Fruit fly (Drosophila melanogaster) whole organism, embryonic: Measurements from ENCODE around the gene PMP34.
A peak's percentile ranks its signal among the peaks of the same experiment; 100 is the strongest.

ENCODE experiments used
- Aef1 ChIP-seq: fragments of 200-800 bp; sonication (Bioruptor generic); IDR thresholded peaks from 3 replicates; pipeline ENCODE4 v1.3.6; 2022; ENCODE audit warnings: missing biosample characterization, missing genetic modification characterization
- BEAF-32 ChIP-seq: fragments of 200-800 bp; sonication (Bioruptor generic); optimal IDR thresholded peaks from 3 replicates; lab custom pipeline; 2017; ENCODE audit warnings: missing biosample characterization, missing genetic modification characterization, mild to moderate bottlenecking, moderate library complexity, missing genetic modification reagents
- CG10267 ChIP-seq: fragments of 200-800 bp; sonication (Bioruptor generic); optimal IDR thresholded peaks from 2 replicates; lab custom pipeline; 2018; ENCODE audit warnings: missing biosample characterization, mild to moderate bottlenecking, missing genetic modification characterization, moderate library complexity
- CG11398 ChIP-seq: fragments of 200-800 bp; sonication (Bioruptor generic); optimal IDR thresholded peaks from 2 replicates; lab custom pipeline; 2016; ENCODE audit warnings: missing biosample characterization, missing genetic modification characterization
- CG11695 ChIP-seq: fragments of 200-800 bp; sonication (Bioruptor generic); IDR thresholded peaks from 3 replicates; pipeline ENCODE4 v1.3.6; 2022; ENCODE audit warnings: missing biosample characterization, missing genetic modification characterization
- CG13123 ChIP-seq: fragments of 200-800 bp; sonication (Bioruptor generic); optimal IDR thresholded peaks from 2 replicates; lab custom pipeline; 2016; ENCODE audit warnings: missing biosample characterization, missing genetic modification characterization
- CG14710 ChIP-seq: fragments of 200-800 bp; sonication (Bioruptor generic); optimal IDR thresholded peaks from 3 replicates; lab custom pipeline; 2019; ENCODE audit warnings: missing biosample characterization, mild to moderate bottlenecking, missing genetic modification characterization, moderate library complexity
- CG15514 ChIP-seq: fragments of 200-800 bp; sonication (Bioruptor generic); optimal IDR thresholded peaks from 3 replicates; lab custom pipeline; 2017; ENCODE audit warnings: missing biosample characterization, missing genetic modification characterization, mild to moderate bottlenecking, moderate library complexity, missing genetic modification reagents
- CG17802 ChIP-seq: fragments of 200-800 bp; sonication (Bioruptor generic); optimal IDR thresholded peaks from 2 replicates; lab custom pipeline; 2018; ENCODE audit warnings: missing biosample characterization, mild to moderate bottlenecking, missing genetic modification characterization, moderate library complexity
- CG17912 ChIP-seq: fragments of 200-800 bp; sonication (Bioruptor generic); optimal IDR thresholded peaks from 2 replicates; lab custom pipeline; 2018; ENCODE audit warnings: missing biosample characterization, mild to moderate bottlenecking, missing genetic modification characterization
- CG18599 ChIP-seq: fragments of 200-800 bp; sonication (Bioruptor generic); optimal IDR thresholded peaks from 3 replicates; lab custom pipeline; 2017; ENCODE audit warnings: missing biosample characterization, missing genetic modification characterization, mild to moderate bottlenecking, moderate library complexity, missing genetic modification reagents
- CG30020 ChIP-seq: fragments of 200-800 bp; optimal IDR thresholded peaks from 2 replicates; lab custom pipeline; 2019; ENCODE audit warnings: missing biosample characterization, mild to moderate bottlenecking, missing genetic modification characterization, moderate library complexity
- CG31224 ChIP-seq: fragments of 200-800 bp; sonication (Bioruptor generic); IDR thresholded peaks from 2 replicates; pipeline ENCODE4 v1.3.6; 2022; ENCODE audit warnings: missing biosample characterization, missing genetic modification characterization
- CG31441 ChIP-seq: fragments of 200-800 bp; sonication (Bioruptor generic); IDR thresholded peaks from 2 replicates; pipeline ENCODE4 v1.3.6; 2022; ENCODE audit warnings: missing biosample characterization, missing genetic modification characterization
- CG32767 ChIP-seq: fragments of 200-800 bp; sonication (Bioruptor generic); IDR thresholded peaks from 2 replicates; pipeline ENCODE4 v1.3.6; 2022; ENCODE audit warnings: missing biosample characterization, missing genetic modification characterization
- CG34422 ChIP-seq: fragments of 200-800 bp; sonication (Bioruptor generic); IDR thresholded peaks from 3 replicates; pipeline ENCODE4 v1.3.6; 2022; ENCODE audit warnings: missing biosample characterization, missing genetic modification characterization
- CG4707 ChIP-seq: fragments of 200-800 bp; sonication (Bioruptor generic); optimal IDR thresholded peaks from 2 replicates; lab custom pipeline; 2018; ENCODE audit warnings: missing biosample characterization, mild to moderate bottlenecking, missing genetic modification characterization, moderate library complexity
- CG7271 ChIP-seq: fragments of 200-800 bp; sonication (Bioruptor generic); optimal IDR thresholded peaks from 2 replicates; lab custom pipeline; 2018; ENCODE audit warnings: missing biosample characterization, mild to moderate bottlenecking, missing genetic modification characterization, moderate library complexity
- CG8924 ChIP-seq: fragments of 200-800 bp; optimal IDR thresholded peaks from 3 replicates; lab custom pipeline; 2019; ENCODE audit warnings: missing biosample characterization, mild to moderate bottlenecking, missing genetic modification characterization, moderate library complexity
- CG8944 ChIP-seq: fragments of 200-800 bp; sonication (Bioruptor generic); optimal IDR thresholded peaks from 3 replicates; lab custom pipeline; 2016; ENCODE audit warnings: missing biosample characterization, missing genetic modification characterization
- CG9215 ChIP-seq: fragments of 200-800 bp; sonication (Bioruptor generic); IDR thresholded peaks from 2 replicates; pipeline ENCODE4 v1.3.6; 2022; ENCODE audit warnings: missing biosample characterization, missing genetic modification characterization
- CG9797 ChIP-seq: fragments of 200-800 bp; sonication (Bioruptor generic); optimal IDR thresholded peaks from 3 replicates; lab custom pipeline; 2018; ENCODE audit warnings: missing biosample characterization, mild to moderate bottlenecking, missing genetic modification characterization
- Camta ChIP-seq: fragments of 200-800 bp; sonication (Bioruptor generic); optimal IDR thresholded peaks from 2 replicates; lab custom pipeline; 2016; ENCODE audit warnings: missing biosample characterization, missing genetic modification characterization
- D19B ChIP-seq: fragments of 200-800 bp; sonication (Bioruptor generic); optimal IDR thresholded peaks from 2 replicates; lab custom pipeline; 2017; ENCODE audit warnings: missing biosample characterization, mild to moderate bottlenecking, missing genetic modification characterization
- E2f2 ChIP-seq: fragments of 200-800 bp; sonication (Bioruptor generic); IDR thresholded peaks from 2 replicates; pipeline ENCODE4 v1.3.6; 2022; ENCODE audit warnings: missing biosample characterization, missing genetic modification characterization
- Gug ChIP-seq: fragments of 200-800 bp; sonication (Bioruptor generic); IDR thresholded peaks from 4 replicates; pipeline ENCODE4 v1.3.6; 2022; ENCODE audit warnings: missing biosample characterization, missing genetic modification characterization
- HLHmδ ChIP-seq: fragments of 200-800 bp; sonication (Bioruptor generic); optimal IDR thresholded peaks from 2 replicates; lab custom pipeline; 2018; ENCODE audit warnings: missing biosample characterization, mild to moderate bottlenecking, missing genetic modification characterization, moderate library complexity
- Lhr ChIP-seq: fragments of 200-800 bp; sonication (Bioruptor generic); optimal IDR thresholded peaks from 3 replicates; lab custom pipeline; 2017; ENCODE audit warnings: mild to moderate bottlenecking, missing biosample characterization, missing genetic modification reagents, missing genetic modification characterization
- MBD-R2 ChIP-seq: fragments of 200-800 bp; sonication (Bioruptor generic); IDR thresholded peaks from 2 replicates; pipeline ENCODE4 v1.3.6; 2022; ENCODE audit warnings: missing biosample characterization, missing genetic modification characterization
- MESR4 ChIP-seq: fragments of 200-800 bp; sonication (Bioruptor generic); optimal IDR thresholded peaks from 2 replicates; lab custom pipeline; 2018; ENCODE audit warnings: missing biosample characterization, mild to moderate bottlenecking, missing genetic modification characterization, moderate library complexity
- MTF-1 ChIP-seq: fragments of 200-800 bp; sonication (Bioruptor generic); optimal IDR thresholded peaks from 2 replicates; lab custom pipeline; 2018; ENCODE audit warnings: missing biosample characterization, mild to moderate bottlenecking, missing genetic modification characterization, borderline replicate concordance
- NC2α ChIP-seq: fragments of 200-800 bp; sonication (Bioruptor generic); optimal IDR thresholded peaks from 2 replicates; lab custom pipeline; 2016; ENCODE audit warnings: missing biosample characterization, missing genetic modification characterization
- ac ChIP-seq: fragments of 200-800 bp; sonication (Bioruptor generic); optimal IDR thresholded peaks from 3 replicates; lab custom pipeline; 2017; ENCODE audit warnings: missing biosample characterization, mild to moderate bottlenecking, missing genetic modification characterization
- cad ChIP-seq: fragments of >200 bp; optimal IDR thresholded peaks from 2 replicates; lab custom pipeline; 2017; ENCODE audit warnings: missing biosample characterization, missing genetic modification characterization
- crol ChIP-seq: fragments of 200-800 bp; sonication (Bioruptor generic); IDR thresholded peaks from 2 replicates; pipeline ENCODE4 v1.3.6; 2022; ENCODE audit warnings: missing biosample characterization, missing genetic modification characterization
- fd102C ChIP-seq: fragments of 200-800 bp; sonication (Bioruptor generic); optimal IDR thresholded peaks from 2 replicates; lab custom pipeline; 2018; ENCODE audit warnings: missing biosample characterization, mild to moderate bottlenecking, missing genetic modification characterization, moderate library complexity
- fd64A ChIP-seq: fragments of 200-800 bp; sonication (Bioruptor generic); optimal IDR thresholded peaks from 3 replicates; lab custom pipeline; 2018; ENCODE audit warnings: missing biosample characterization, mild to moderate bottlenecking, missing genetic modification characterization
- gfzf ChIP-seq: fragments of 200-800 bp; sonication (Bioruptor generic); optimal IDR thresholded peaks from 2 replicates; lab custom pipeline; 2016; ENCODE audit warnings: missing biosample characterization, mild to moderate bottlenecking, missing genetic modification characterization, moderate library complexity
- gt ChIP-seq: fragments of 200-800 bp; sonication (Bioruptor generic); IDR thresholded peaks from 2 replicates; pipeline ENCODE4 v1.3.6; 2022; ENCODE audit warnings: missing biosample characterization, missing genetic modification characterization
- hkb ChIP-seq, 2 experiments: fragments of 200-800 bp in 1 of 2; fragments of >200 bp in 1 of 2; sonication (Bioruptor generic) in 1 of 2; IDR thresholded peaks in 1 of 2; optimal IDR thresholded peaks in 1 of 2; 2 replicates each; pipeline versions ENCODE4 v1.3.6 to Lab custom; 2017 to 2022; ENCODE audit warnings: missing biosample characterization in 1 of 2, missing genetic modification characterization in 1 of 2
- ind ChIP-seq: fragments of 200-800 bp; sonication (Bioruptor generic); optimal IDR thresholded peaks from 3 replicates; lab custom pipeline; 2016; ENCODE audit warnings: missing biosample characterization, missing genetic modification characterization
- lbe ChIP-seq: fragments of 200-800 bp; sonication (Bioruptor generic); optimal IDR thresholded peaks from 2 replicates; lab custom pipeline; 2016; ENCODE audit warnings: missing biosample characterization, mild to moderate bottlenecking, missing genetic modification characterization
- pb ChIP-seq: fragments of 200-800 bp; sonication (Bioruptor generic); optimal IDR thresholded peaks from 3 replicates; lab custom pipeline; 2016; ENCODE audit warnings: missing biosample characterization, missing genetic modification characterization
- scrt ChIP-seq: fragments of 200-800 bp; sonication (Bioruptor generic); optimal IDR thresholded peaks from 2 replicates; lab custom pipeline; 2018; ENCODE audit warnings: missing biosample characterization, mild to moderate bottlenecking, missing genetic modification characterization, moderate library complexity
- sens ChIP-seq: fragments of 200-800 bp; sonication (Bioruptor generic); peaks from one replicate; lab custom pipeline; 2016; ENCODE audit warnings: missing biosample characterization, missing genetic modification characterization
- sima ChIP-seq: fragments of 200-800 bp; sonication (Bioruptor generic); optimal IDR thresholded peaks from 2 replicates; lab custom pipeline; 2016; ENCODE audit warnings: missing biosample characterization, missing genetic modification characterization
- stwl ChIP-seq: fragments of 200-800 bp; sonication (Bioruptor generic); optimal IDR thresholded peaks from 3 replicates; lab custom pipeline; 2018; ENCODE audit warnings: missing biosample characterization, mild to moderate bottlenecking, missing genetic modification characterization, moderate library complexity
- tap ChIP-seq: fragments of 200-800 bp; optimal IDR thresholded peaks from 3 replicates; lab custom pipeline; 2019; ENCODE audit warnings: missing biosample characterization, mild to moderate bottlenecking, missing genetic modification characterization, moderate library complexity
- toy ChIP-seq: fragments of 200-800 bp; sonication (Bioruptor generic); IDR thresholded peaks from 2 replicates; pipeline ENCODE4 v1.3.6; 2022; ENCODE audit warnings: missing biosample characterization, missing genetic modification characterization
- trem ChIP-seq: fragments of 200-800 bp; optimal IDR thresholded peaks from 3 replicates; lab custom pipeline; 2019; ENCODE audit warnings: missing biosample characterization, mild to moderate bottlenecking, missing genetic modification characterization, moderate library complexity

Gene PMP34

dm6 chr3L:4313299-4313698 lies 5.3 kb upstream of the PMP34 start, which contains the start of gene Claspin (continued):
- TF ChIP-seq D19B (GFP tag; lab: Kevin White, UChicago): no peak
- no peak for TF ChIP-seq CG9215 (GFP tag; lab: Robert Waterston, UW)
- TF ChIP-seq CG18599 (GFP tag; lab: Kevin White, UChicago): no peak
- 0 out of 3 replicates have a peak, but pooled peaks have one; percentile 21 for TF ChIP-seq Aef1 (GFP tag; lab: Robert Waterston, UW)
- TF ChIP-seq CG11695 (GFP tag; lab: Robert Waterston, UW): no peak
- TF ChIP-seq ac: no peak
- TF ChIP-seq CG31224 (GFP tag; lab: Robert Waterston, UW): no peak
- no peak; the same call in 3 of the 4 replicates for TF ChIP-seq Gug (GFP tag; lab: Robert Waterston, UW)
- TF ChIP-seq scrt (GFP tag; lab: Kevin White, UChicago): no peak
- TF ChIP-seq pb (GFP tag; lab: Kevin White, UChicago): no peak
- TF ChIP-seq CG15514 (GFP tag; lab: Kevin White, UChicago): peak; percentile 53
- no peak for TF ChIP-seq HLHmδ
- no peak for TF ChIP-seq tap (tag; lab: Kevin White, UChicago)
- TF ChIP-seq CG30020 (tag; lab: Kevin White, UChicago): peak; percentile 1
- TF ChIP-seq CG31441: no peak
- TF ChIP-seq CG11398 (GFP tag; lab: Kevin White, UChicago): no peak
- TF ChIP-seq MTF-1 (GFP tag; lab: Kevin White, UChicago): no peak
- peak; percentile 36 for TF ChIP-seq Camta (GFP tag; lab: Kevin White, UChicago)
- no peak for TF ChIP-seq CG4707 (GFP tag; lab: Kevin White, UChicago)
- no peak for TF ChIP-seq CG7271 (tag; lab: Kevin White, UChicago)
- TF ChIP-seq CG8924: peak; percentile 14
- peak; percentile 18 for TF ChIP-seq CG8944 (GFP tag; lab: Kevin White, UChicago)
- no peak for TF ChIP-seq CG32767
- TF ChIP-seq trem (tag; lab: Kevin White, UChicago): peak; percentile 38
- no peak for TF ChIP-seq fd102C (GFP tag; lab: Kevin White, UChicago)
- TF ChIP-seq NC2α (GFP tag; lab: Kevin White, UChicago): no peak
- TF ChIP-seq E2f2 (GFP tag; lab: Robert Waterston, UW): peak; percentile 98
- TF ChIP-seq crol (GFP tag; lab: Robert Waterston, UW): no peak
- no peak for TF ChIP-seq cad
- no peak for TF ChIP-seq sima (GFP tag; lab: Kevin White, UChicago)

dm6 chr3L:4322032-4322617 lies 3.6 kb downstream of the PMP34 start, which contains the start of gene CG15014:
CG15014 (minus strand) TSS chr3L:4322259.
- TF ChIP-seq CG13123 (GFP tag; lab: Kevin White, UChicago) (no peak), gt (no peak), CG9797 (GFP tag; lab: Kevin White, UChicago) (peak; percentile 70), BEAF-32 (GFP tag; lab: Kevin White, UChicago) (peak; percentile 25), MESR4 (GFP tag; lab: Kevin White, UChicago) (peak; percentile 40), trem (tag; lab: Kevin White, UChicago) (peak; percentile 29), CG34422 (GFP tag; lab: Robert Waterston, UW) (peak; percentile 16; the same call in 1 of the 3 replicates), ind (GFP tag; lab: Kevin White, UChicago) (no peak), toy (GFP tag; lab: Robert Waterston, UW) (no peak), CG17912 (GFP tag; lab: Kevin White, UChicago) (no peak), CG10267 (peak; percentile 34), stwl (peak; percentile 92), hkb (optimal IDR thresholded peaks at IDR 0.05; lab: Kevin White, UChicago) (no peak), hkb (GFP tag; IDR thresholded peaks at IDR 0.05; lab: Robert Waterston, UW) (no peak), CG17802 (tag; lab: Kevin White, UChicago) (no peak), CG14710 (tag; lab: Kevin White, UChicago) (peak; percentile 23), sens (GFP tag; lab: Kevin White, UChicago) (peak; percentile 86), Lhr (GFP tag; lab: Kevin White, UChicago) (peak; percentile 6), gfzf (GFP tag; lab: Kevin White, UChicago) (peak; percentile 85), lbe (GFP tag; lab: Kevin White, UChicago) (no peak), fd64A (no peak), MBD-R2 (peak; percentile 68)
